Worm (Caenorhabditis elegans) whole organism, young adult: ENCODE results near the gene Y81B9A.4.

ENCODE experiments used
- B0019.2 ChIP-seq: fragments of 200-800 bp; sonication (Bioruptor generic); conservative IDR thresholded peaks from 2 replicates; pipeline ENCODE4 v1.3.6; 2022; ENCODE audit warnings: missing genetic modification reagents, missing genetic modification characterization, missing compliant biosample characterization
- B0336.3 ChIP-seq: fragments of 200-800 bp; sonication (Bioruptor generic); IDR thresholded peaks from 2 replicates; pipeline ENCODE4 v1.3.6; 2022; ENCODE audit warnings: missing genetic modification characterization, missing compliant biosample characterization
- D2030.7 ChIP-seq: fragments of 200-800 bp; sonication (Bioruptor generic); IDR thresholded peaks from 2 replicates; pipeline ENCODE4 v1.3.6; 2022; ENCODE audit warnings: missing genetic modification reagents, missing genetic modification characterization, missing compliant biosample characterization
- F39B2.1 ChIP-seq: fragments of 200-800 bp; sonication (Bioruptor generic); IDR thresholded peaks from 2 replicates; pipeline ENCODE4 v1.3.6; 2022; ENCODE audit warnings: missing genetic modification reagents, missing genetic modification characterization, missing compliant biosample characterization
- F52B5.7 ChIP-seq: sonication (generic microtip); optimal IDR thresholded peaks from 2 replicates; lab custom pipeline; 2016; ENCODE audit warnings: mild to moderate bottlenecking, missing genetic modification characterization, missing compliant biosample characterization
- F55B11.4 ChIP-seq: sonication (generic microtip); optimal IDR thresholded peaks from 2 replicates; lab custom pipeline; 2016; ENCODE audit warnings: missing compliant biosample characterization, missing genetic modification characterization, borderline replicate concordance; ENCODE audit not compliant: insufficient read depth
- K11D2.4 ChIP-seq: fragments of 200-800 bp; sonication (Bioruptor generic); IDR thresholded peaks from 2 replicates; pipeline ENCODE4 v1.3.6; 2022; ENCODE audit warnings: missing genetic modification reagents, missing genetic modification characterization, missing compliant biosample characterization
- akir-1 ChIP-seq: fragments of 200-800 bp; sonication (Bioruptor generic); optimal IDR thresholded peaks from 2 replicates; lab custom pipeline; 2018; ENCODE audit warnings: mild to moderate bottlenecking, missing genetic modification characterization, moderate library complexity, missing compliant biosample characterization
- aptf-2 ChIP-seq: fragments of 200-800 bp; sonication (Bioruptor generic); conservative IDR thresholded peaks from 2 replicates; pipeline ENCODE4 v1.3.6; 2022; ENCODE audit warnings: missing genetic modification reagents, missing genetic modification characterization, missing compliant biosample characterization
- atf-7 ChIP-seq: sonication (generic microtip); optimal IDR thresholded peaks from 2 replicates; lab custom pipeline; 2017; ENCODE audit warnings: mild to moderate bottlenecking, missing genetic modification characterization, missing compliant biosample characterization
- attf-3 ChIP-seq: fragments of 200-800 bp; sonication (Bioruptor generic); conservative IDR thresholded peaks from 2 replicates; pipeline ENCODE4 v1.3.6; 2022; ENCODE audit warnings: missing genetic modification reagents, missing genetic modification characterization, missing compliant biosample characterization
- attf-5 ChIP-seq: fragments of 200-800 bp; sonication (Bioruptor generic); optimal IDR thresholded peaks from 2 replicates; lab custom pipeline; 2018; ENCODE audit warnings: mild to moderate bottlenecking, missing genetic modification characterization, missing compliant biosample characterization
- attf-6 ChIP-seq: fragments of 200-800 bp; sonication (Bioruptor generic); IDR thresholded peaks from 2 replicates; pipeline ENCODE4 v1.3.6; 2022; ENCODE audit warnings: missing genetic modification reagents, missing genetic modification characterization, missing compliant biosample characterization
- bed-2 ChIP-seq: fragments of 200-800 bp; sonication (Bioruptor generic); IDR thresholded peaks from 2 replicates; pipeline ENCODE4 v1.3.6; 2022; ENCODE audit warnings: missing genetic modification reagents, missing genetic modification characterization, missing compliant biosample characterization
- ccch-3 ChIP-seq: fragments of 200-800 bp; sonication (Bioruptor generic); optimal IDR thresholded peaks from 2 replicates; lab custom pipeline; 2018; ENCODE audit warnings: mild to moderate bottlenecking, missing genetic modification characterization, missing compliant biosample characterization
- cebp-1 ChIP-seq, 2 experiments: fragments of 200-800 bp in 1 of 2; sonication (Bioruptor generic) in 1 of 2; sonication (generic microtip) in 1 of 2; IDR thresholded peaks in 1 of 2; optimal IDR thresholded peaks in 1 of 2; 2 replicates each; pipeline versions ENCODE4 v1.3.6 to Lab custom; 2017 to 2022; ENCODE audit warnings: missing compliant biosample characterization in 2 of 2, missing genetic modification characterization in 2 of 2, mild to moderate bottlenecking in 1 of 2, missing genetic modification reagents in 1 of 2, moderate library complexity in 1 of 2
- ceh-27 ChIP-seq: fragments of 200-800 bp; sonication (Bioruptor generic); optimal IDR thresholded peaks from 2 replicates; lab custom pipeline; 2018; ENCODE audit warnings: mild to moderate bottlenecking, missing genetic modification characterization, moderate library complexity, missing compliant biosample characterization
- ceh-40 ChIP-seq: fragments of 200-800 bp; sonication (Bioruptor generic); IDR thresholded peaks from 2 replicates; pipeline ENCODE4 v1.3.6; 2022; ENCODE audit warnings: missing genetic modification characterization, missing compliant biosample characterization
- ceh-58 ChIP-seq: fragments of 200-800 bp; sonication (Bioruptor generic); IDR thresholded peaks from 2 replicates; pipeline ENCODE4 v1.3.6; 2022; ENCODE audit warnings: missing genetic modification characterization, missing compliant biosample characterization
- chd-7 ChIP-seq: sonication (generic microtip); optimal IDR thresholded peaks from 2 replicates; lab custom pipeline; 2016; ENCODE audit warnings: mild to moderate bottlenecking, missing genetic modification characterization, moderate library complexity, missing compliant biosample characterization
- die-1 ChIP-seq: sonication (generic microtip); optimal IDR thresholded peaks from 2 replicates; lab custom pipeline; 2016; ENCODE audit warnings: missing genotype, mild to moderate bottlenecking, missing genetic modification characterization, missing compliant biosample characterization
- dox-1 ChIP-seq: fragments of 200-800 bp; sonication (Bioruptor generic); IDR thresholded peaks from 2 replicates; pipeline ENCODE4 v1.3.6; 2022; ENCODE audit warnings: missing genetic modification reagents, missing genetic modification characterization, missing compliant biosample characterization
- dpl-1 ChIP-seq: fragments of 150-350 bp; optimal IDR thresholded peaks from 2 replicates; lab custom pipeline; 2014; ENCODE audit warnings: missing biosample characterization, missing genetic modification reagents, missing genetic modification characterization
- efl-1 ChIP-seq: fragments of 150-350 bp; optimal IDR thresholded peaks from 2 replicates; lab custom pipeline; 2014; ENCODE audit warnings: missing biosample characterization, missing genetic modification reagents, missing genetic modification characterization
- ets-4 ChIP-seq: fragments of 200-800 bp; sonication (Bioruptor generic); optimal IDR thresholded peaks from 2 replicates; lab custom pipeline; 2018; ENCODE audit warnings: mild to moderate bottlenecking, missing genetic modification characterization, missing compliant biosample characterization
- fkh-3 ChIP-seq: sonication (generic microtip); optimal IDR thresholded peaks from 2 replicates; lab custom pipeline; 2016; ENCODE audit warnings: mild to moderate bottlenecking, missing genetic modification characterization, missing compliant biosample characterization
- hsf-1 ChIP-seq: fragments of 200-800 bp; sonication (Bioruptor generic); IDR thresholded peaks from 2 replicates; pipeline ENCODE4 v1.3.6; 2022; ENCODE audit warnings: missing genetic modification reagents, missing genetic modification characterization, missing compliant biosample characterization
- lin-26 ChIP-seq: fragments of 200-800 bp; sonication (Bioruptor generic); IDR thresholded peaks from 2 replicates; pipeline ENCODE4 v1.3.6; 2022; ENCODE audit warnings: missing genetic modification reagents, missing genetic modification characterization, missing compliant biosample characterization
- lir-1 ChIP-seq: fragments of 200-800 bp; sonication (Bioruptor generic); conservative IDR thresholded peaks from 2 replicates; pipeline ENCODE4 v1.3.6; 2022; ENCODE audit warnings: missing genetic modification reagents, missing genetic modification characterization, missing compliant biosample characterization
- mel-28 ChIP-seq: sonication (generic microtip); optimal IDR thresholded peaks from 2 replicates; lab custom pipeline; 2016; ENCODE audit warnings: borderline replicate concordance, mild to moderate bottlenecking, missing genetic modification characterization, missing compliant biosample characterization
- mes-4 ChIP-seq: sonication (generic microtip); optimal IDR thresholded peaks from 2 replicates; lab custom pipeline; 2016; ENCODE audit warnings: missing genotype, missing genetic modification characterization, missing compliant biosample characterization
- nfya-1 ChIP-seq: sonication (generic microtip); optimal IDR thresholded peaks from 2 replicates; lab custom pipeline; 2017; ENCODE audit warnings: antibody characterized with exemption, missing compliant biosample characterization, missing genetic modification characterization, borderline replicate concordance; ENCODE audit not compliant: insufficient read depth
- nfya-2 ChIP-seq: fragments of 200-800 bp; sonication (Bioruptor generic); IDR thresholded peaks from 2 replicates; pipeline ENCODE4 v1.3.6; 2022; ENCODE audit warnings: missing genetic modification reagents, missing genetic modification characterization, missing compliant biosample characterization
- nfyb-1 ChIP-seq: fragments of 200-800 bp; sonication (Bioruptor generic); IDR thresholded peaks from 2 replicates; pipeline ENCODE4 v1.3.6; 2022; ENCODE audit warnings: missing genetic modification reagents, missing genetic modification characterization, missing compliant biosample characterization
- rec-8 ChIP-seq, 2 experiments: sonication (generic microtip); optimal IDR thresholded peaks; 2 replicates each; lab custom pipeline; 2016; ENCODE audit warnings: mild to moderate bottlenecking in 2 of 2, missing genetic modification characterization in 2 of 2, missing genetic modification reagents in 2 of 2, missing genotype in 2 of 2, missing biosample characterization in 1 of 2, missing compliant biosample characterization in 1 of 2, moderate library complexity in 1 of 2
- repo-1 ChIP-seq: sonication (generic microtip); optimal IDR thresholded peaks from 2 replicates; lab custom pipeline; 2017; ENCODE audit warnings: mild to moderate bottlenecking, missing genetic modification characterization, missing compliant biosample characterization
- snpc-3.4 ChIP-seq: sonication (generic microtip); optimal IDR thresholded peaks from 2 replicates; lab custom pipeline; 2017; ENCODE audit warnings: missing genetic modification characterization, mild to moderate bottlenecking, missing compliant biosample characterization, antibody characterized with exemption, moderate library complexity, missing genotype, missing genetic modification reagents
- snpc-4 ChIP-seq, 5 experiments: fragments of 150-350 bp in 1 of 5; sonication (generic microtip) in 4 of 5; optimal IDR thresholded peaks; 2 replicates each; lab custom pipeline; 2014 to 2018; ENCODE audit warnings: missing genetic modification characterization in 5 of 5, missing biosample characterization in 3 of 5, antibody characterized with exemption in 2 of 5, mild to moderate bottlenecking in 2 of 5, missing compliant biosample characterization in 2 of 5, missing genotype in 2 of 5, moderate library complexity in 2 of 5, missing genetic modification reagents in 1 of 5
- somi-1 ChIP-seq: fragments of 200-800 bp; sonication (Bioruptor generic); optimal IDR thresholded peaks from 2 replicates; lab custom pipeline; 2018; ENCODE audit warnings: mild to moderate bottlenecking, missing genetic modification characterization, missing compliant biosample characterization
- tlf-1 ChIP-seq: fragments of 200-800 bp; sonication (Bioruptor generic); optimal IDR thresholded peaks from 2 replicates; lab custom pipeline; 2018; ENCODE audit warnings: mild to moderate bottlenecking, missing genetic modification characterization, missing compliant biosample characterization
- zfh-2 ChIP-seq: fragments of 200-800 bp; sonication (Bioruptor generic); conservative IDR thresholded peaks from 2 replicates; pipeline ENCODE4 v1.3.6; 2022; ENCODE audit warnings: missing genetic modification reagents, missing genetic modification characterization, missing compliant biosample characterization
- ztf-18 ChIP-seq: sonication (generic microtip); optimal IDR thresholded peaks from 2 replicates; lab custom pipeline; 2016; ENCODE audit warnings: missing genotype, mild to moderate bottlenecking, missing genetic modification characterization, missing compliant biosample characterization
- ztf-28 ChIP-seq: fragments of 200-800 bp; sonication (Bioruptor generic); IDR thresholded peaks from 2 replicates; pipeline ENCODE4 v1.3.6; 2022; ENCODE audit warnings: missing genetic modification reagents, missing genetic modification characterization, missing compliant biosample characterization

Gene Y81B9A.4

DNA sequence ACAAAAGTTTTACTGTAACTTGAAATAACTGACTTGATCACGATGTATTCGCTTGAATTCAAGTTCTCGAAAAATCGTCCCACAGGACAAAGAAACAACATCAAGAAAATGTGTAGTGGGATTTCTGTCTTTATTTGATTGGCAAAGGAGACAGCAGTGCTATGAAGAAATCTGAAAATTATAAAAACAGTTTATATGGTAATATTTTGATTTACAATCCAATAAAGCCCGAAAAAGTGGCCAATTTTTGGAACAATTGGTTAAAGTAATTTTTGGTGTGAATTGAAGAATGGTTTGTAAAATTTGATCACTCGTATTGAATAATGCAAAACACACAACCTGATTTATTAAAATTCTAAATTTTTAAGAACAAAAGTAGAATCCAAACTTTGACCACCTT, at the start of gene Y81B9A.4:
Gene Y81B9A.4 (minus strand): TSS at position 101 of the 400 bp plus-strand sequence.
- TF ChIP-seq mes-4 (tag; lab: Kevin White, UChicago) (no peak), F52B5.7 (no peak), zfh-2 (no peak), mel-28 (tag; lab: Kevin White, UChicago) (no peak), K11D2.4 (no peak), repo-1 (tag; lab: Kevin White, UChicago) (no peak), attf-3 (GFP tag; lab: Robert Waterston, UW) (no peak), chd-7 (tag; lab: Kevin White, UChicago) (no peak), dox-1 (GFP tag; lab: Robert Waterston, UW) (no peak), akir-1 (GFP tag; lab: Kevin White, UChicago) (no peak), die-1 (tag; lab: Kevin White, UChicago) (no peak), D2030.7 (GFP tag; lab: Robert Waterston, UW) (no peak)

ce11 chrX:9230322-9230721, 49.6 kb upstream of the Y81B9A.4 start:
- TF ChIP-seq bed-2 (GFP tag; lab: Robert Waterston, UW) (no peak), fkh-3 (tag; lab: Kevin White, UChicago) (no peak), efl-1 (no peak), tlf-1 (no peak), attf-5 (GFP tag; lab: Kevin White, UChicago) (no peak), F52B5.7 (no peak), ets-4 (GFP tag; lab: Kevin White, UChicago) (no peak), ceh-27 (GFP tag; lab: Kevin White, UChicago) (no peak), ztf-28 (GFP tag; lab: Robert Waterston, UW) (no peak), ceh-40 (GFP tag; lab: Robert Waterston, UW) (no peak), attf-6 (GFP tag; lab: Robert Waterston, UW) (no peak), lin-26 (GFP tag; lab: Robert Waterston, UW) (no peak), F39B2.1 (no peak), ceh-58 (GFP tag; lab: Robert Waterston, UW) (no peak)

DNA sequence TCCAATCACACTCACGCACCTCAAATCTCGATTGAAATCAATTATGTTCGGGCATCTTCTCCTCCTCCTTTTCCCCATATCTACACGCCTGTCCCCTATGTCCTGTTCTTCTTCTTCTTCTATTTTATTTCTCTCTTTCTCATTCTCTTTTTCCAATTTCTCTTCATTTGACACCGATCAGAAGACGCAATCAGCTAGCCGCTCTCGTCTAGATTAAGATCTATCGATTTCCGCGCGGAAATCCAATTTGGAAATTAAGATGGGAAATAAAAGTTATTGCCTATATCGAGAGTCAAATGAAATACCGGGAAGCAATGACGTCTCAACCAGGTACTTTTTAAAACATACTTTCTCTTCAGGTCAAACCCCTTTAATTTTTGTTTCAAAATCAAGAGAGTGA, 47.7 kb upstream of the Y81B9A.4 start:
- TF ChIP-seq nfya-2 = no peak
- TF ChIP-seq rec-8 (tag; optimal IDR thresholded peaks at IDR 0.05; lab: Kevin White, UChicago) = no peak
- TF ChIP-seq B0336.3 = no peak
- TF ChIP-seq repo-1 (tag; lab: Kevin White, UChicago) = no peak
- TF ChIP-seq lir-1 = no peak
- TF ChIP-seq snpc-3.4 (tag; lab: Kevin White, UChicago) = no peak
- TF ChIP-seq, all 124 proteins: peak for 0

ce11 chrX:9226904-9227303, 46.2 kb upstream of the Y81B9A.4 start:
- no peak for TF ChIP-seq dpl-1 (GFP tag; lab: Kevin White, UChicago)
- TF ChIP-seq repo-1 (tag; lab: Kevin White, UChicago) = no peak
- TF ChIP-seq F39B2.1 = no peak
- TF ChIP-seq ccch-3 (GFP tag; lab: Kevin White, UChicago) = no peak
- TF ChIP-seq hsf-1 = no peak
- no peak for TF ChIP-seq nfya-1 (tag; lab: Kevin White, UChicago)
- no peak for TF ChIP-seq ztf-18 (tag; lab: Kevin White, UChicago)
- no peak for TF ChIP-seq aptf-2 (GFP tag; lab: Robert Waterston, UW)
- no peak for TF ChIP-seq B0019.2 (GFP tag; lab: Robert Waterston, UW)
- TF ChIP-seq F55B11.4 (tag; lab: Kevin White, UChicago) = no peak
- TF ChIP-seq ets-4 (GFP tag; lab: Kevin White, UChicago) = no peak
- no peak for TF ChIP-seq nfyb-1
- no peak for TF ChIP-seq atf-7 (tag; lab: Kevin White, UChicago)
- TF ChIP-seq ceh-40 (GFP tag; lab: Robert Waterston, UW) = no peak
- TF ChIP-seq snpc-4 (GFP tag; optimal IDR thresholded peaks at IDR 0.05; lab: Kevin White, UChicago) = no peak
- no peak for TF ChIP-seq snpc-4 (tag; optimal IDR thresholded peaks at IDR 0.05; lab: Kevin White, UChicago)
- no peak for TF ChIP-seq somi-1 (GFP tag; lab: Kevin White, UChicago)
- no peak for TF ChIP-seq cebp-1 (GFP tag; IDR thresholded peaks at IDR 0.05; lab: Robert Waterston, UW)
- no peak for TF ChIP-seq cebp-1 (tag; optimal IDR thresholded peaks at IDR 0.05; lab: Kevin White, UChicago)
